Fruit fly (Drosophila melanogaster) whole organism, embryonic: ENCODE data around the gene CG13694.

Experiments used
- Atf3 ChIP-seq: fragments of 200-800 bp; sonication (Bioruptor generic); optimal IDR thresholded peaks from 3 replicates; lab custom pipeline; 2016; ENCODE audit warnings: missing biosample characterization, missing genetic modification characterization
- Atf6 ChIP-seq: fragments of 200-800 bp; sonication (Bioruptor generic); IDR thresholded peaks from 2 replicates; pipeline ENCODE4 v1.3.6; 2022; ENCODE audit warnings: missing biosample characterization, missing genetic modification characterization
- Awh ChIP-seq: fragments of 200-800 bp; sonication (Bioruptor generic); IDR thresholded peaks from 2 replicates; pipeline ENCODE4, ENCODE4 v1.3.6; 2022; ENCODE audit warnings: missing biosample characterization, missing genetic modification characterization
- CG10147 ChIP-seq: fragments of 200-800 bp; sonication (Bioruptor generic); optimal IDR thresholded peaks from 2 replicates; lab custom pipeline; 2019; ENCODE audit warnings: missing biosample characterization, mild to moderate bottlenecking, missing genetic modification characterization, moderate library complexity
- CG10209 ChIP-seq: fragments of 200-800 bp; sonication (Bioruptor generic); optimal IDR thresholded peaks from 3 replicates; lab custom pipeline; 2017; ENCODE audit warnings: missing biosample characterization, mild to moderate bottlenecking, missing genetic modification characterization, missing genetic modification reagents
- CG10959 ChIP-seq: fragments of 200-800 bp; sonication (Bioruptor generic); IDR thresholded peaks from 2 replicates; pipeline ENCODE4 v1.3.6; 2022; ENCODE audit warnings: missing biosample characterization, missing genetic modification characterization
- CG11504 ChIP-seq: fragments of 200-800 bp; sonication (Bioruptor generic); optimal IDR thresholded peaks from 3 replicates; lab custom pipeline; 2019; ENCODE audit warnings: missing biosample characterization, mild to moderate bottlenecking, missing genetic modification characterization, moderate library complexity
- CG12769 ChIP-seq: fragments of 200-800 bp; sonication (Bioruptor generic); optimal IDR thresholded peaks from 2 replicates; lab custom pipeline; 2019; ENCODE audit warnings: missing biosample characterization, mild to moderate bottlenecking, missing genetic modification characterization, moderate library complexity
- CG12942 ChIP-seq: fragments of 200-800 bp; sonication (Bioruptor generic); optimal IDR thresholded peaks from 3 replicates; lab custom pipeline; 2016; ENCODE audit warnings: missing biosample characterization, missing genetic modification characterization
- CG15269 ChIP-seq: fragments of 200-800 bp; sonication (Bioruptor generic); optimal IDR thresholded peaks from 2 replicates; lab custom pipeline; 2018; ENCODE audit warnings: missing biosample characterization, mild to moderate bottlenecking, missing genetic modification characterization, moderate library complexity
- CG16779 ChIP-seq: fragments of 200-800 bp; sonication (Bioruptor generic); IDR thresholded peaks from 2 replicates; pipeline ENCODE4 v1.3.6; 2022; ENCODE audit warnings: missing biosample characterization, missing genetic modification characterization
- CG16813 ChIP-seq: fragments of 200-800 bp; sonication (Bioruptor generic); IDR thresholded peaks from 3 replicates; pipeline ENCODE4 v1.3.6; 2022; ENCODE audit warnings: missing biosample characterization, missing genetic modification characterization; ENCODE audit not compliant: partially characterized antibody
- CG17568 ChIP-seq: fragments of 200-800 bp; sonication (Bioruptor generic); optimal IDR thresholded peaks from 2 replicates; lab custom pipeline; 2018; ENCODE audit warnings: missing biosample characterization, mild to moderate bottlenecking, missing genetic modification characterization, moderate library complexity
- CG17802 ChIP-seq: fragments of 200-800 bp; sonication (Bioruptor generic); optimal IDR thresholded peaks from 2 replicates; lab custom pipeline; 2018; ENCODE audit warnings: missing biosample characterization, mild to moderate bottlenecking, missing genetic modification characterization, moderate library complexity
- CG17829 ChIP-seq: fragments of 200-800 bp; optimal IDR thresholded peaks from 2 replicates; lab custom pipeline; 2019; ENCODE audit warnings: missing biosample characterization, mild to moderate bottlenecking, missing genetic modification characterization, moderate library complexity
- CG2202 ChIP-seq: fragments of 200-800 bp; sonication (Bioruptor generic); optimal IDR thresholded peaks from 2 replicates; lab custom pipeline; 2018; ENCODE audit warnings: missing biosample characterization, mild to moderate bottlenecking, missing genetic modification characterization
- CG3065 ChIP-seq: fragments of 200-800 bp; sonication (Bioruptor generic); optimal IDR thresholded peaks from 2 replicates; lab custom pipeline; 2016; ENCODE audit warnings: missing biosample characterization, missing genetic modification characterization
- CG31388 ChIP-seq: fragments of 200-800 bp; sonication (Bioruptor generic); optimal IDR thresholded peaks from 2 replicates; lab custom pipeline; 2016; ENCODE audit warnings: missing biosample characterization, missing genetic modification characterization
- CG32532 ChIP-seq: fragments of 200-800 bp; sonication (Bioruptor generic); IDR thresholded peaks from 2 replicates; pipeline ENCODE4 v1.3.6; 2022; ENCODE audit warnings: missing biosample characterization, missing genetic modification characterization
- CG33213 ChIP-seq: fragments of 200-800 bp; sonication (Bioruptor generic); optimal IDR thresholded peaks from 3 replicates; lab custom pipeline; 2016; ENCODE audit warnings: missing biosample characterization, missing genetic modification characterization
- CG3838 ChIP-seq: fragments of 200-800 bp; sonication (Bioruptor generic); optimal IDR thresholded peaks from 3 replicates; lab custom pipeline; 2016; ENCODE audit warnings: missing biosample characterization, missing genetic modification characterization
- CG7556 ChIP-seq: fragments of 200-800 bp; sonication (Bioruptor generic); optimal IDR thresholded peaks from 2 replicates; lab custom pipeline; 2017; ENCODE audit warnings: missing biosample characterization, mild to moderate bottlenecking, missing genetic modification characterization
- CG7839 ChIP-seq: fragments of 200-800 bp; sonication (Bioruptor generic); optimal IDR thresholded peaks from 3 replicates; lab custom pipeline; 2018; ENCODE audit warnings: missing biosample characterization, mild to moderate bottlenecking, missing genetic modification characterization, moderate library complexity
- CG7963 ChIP-seq: fragments of 200-800 bp; sonication (Bioruptor generic); IDR thresholded peaks from 3 replicates; pipeline ENCODE4 v1.3.6; 2022; ENCODE audit warnings: missing biosample characterization, missing genetic modification characterization; ENCODE audit not compliant: partially characterized antibody
- CG8281 ChIP-seq: fragments of 200-800 bp; sonication (Bioruptor generic); optimal IDR thresholded peaks from 2 replicates; lab custom pipeline; 2018; ENCODE audit warnings: missing biosample characterization, mild to moderate bottlenecking, missing genetic modification characterization, moderate library complexity
- ERR ChIP-seq: fragments of 200-800 bp; sonication (Bioruptor generic); optimal IDR thresholded peaks from 2 replicates; lab custom pipeline; 2016; ENCODE audit warnings: missing biosample characterization, missing genetic modification characterization
- Gug ChIP-seq: fragments of 200-800 bp; sonication (Bioruptor generic); IDR thresholded peaks from 4 replicates; pipeline ENCODE4 v1.3.6; 2022; ENCODE audit warnings: missing biosample characterization, missing genetic modification characterization
- Hey ChIP-seq: fragments of 200-800 bp; sonication (Bioruptor generic); optimal IDR thresholded peaks from 3 replicates; lab custom pipeline; 2018; ENCODE audit warnings: missing biosample characterization, mild to moderate bottlenecking, missing genetic modification characterization
- Jarid2 ChIP-seq: fragments of 200-800 bp; sonication (Bioruptor generic); optimal IDR thresholded peaks from 3 replicates; lab custom pipeline; 2017; ENCODE audit warnings: mild to moderate bottlenecking, missing biosample characterization, missing genetic modification reagents, missing genetic modification characterization
- MESR4 ChIP-seq: fragments of 200-800 bp; sonication (Bioruptor generic); optimal IDR thresholded peaks from 2 replicates; lab custom pipeline; 2018; ENCODE audit warnings: missing biosample characterization, mild to moderate bottlenecking, missing genetic modification characterization, moderate library complexity
- NFAT ChIP-seq: fragments of 200-800 bp; sonication (Bioruptor generic); IDR thresholded peaks from 2 replicates; pipeline ENCODE4 v1.3.6; 2022; ENCODE audit warnings: missing biosample characterization, missing genetic modification characterization
- NfI ChIP-seq: fragments of 200-800 bp; sonication (Bioruptor generic); optimal IDR thresholded peaks from 3 replicates; lab custom pipeline; 2018; ENCODE audit warnings: missing biosample characterization, mild to moderate bottlenecking, missing genetic modification characterization, moderate library complexity
- Sin3A ChIP-seq: fragments of >200 bp; optimal IDR thresholded peaks from 2 replicates; lab custom pipeline; 2018
- ash1 ChIP-seq: fragments of 200-800 bp; sonication (Bioruptor generic); optimal IDR thresholded peaks from 2 replicates; lab custom pipeline; 2018; ENCODE audit warnings: missing biosample characterization, mild to moderate bottlenecking, missing genetic modification characterization
- bcd ChIP-seq: fragments of 200-800 bp; sonication (Bioruptor generic); optimal IDR thresholded peaks from 2 replicates; lab custom pipeline; 2017; ENCODE audit warnings: missing biosample characterization, mild to moderate bottlenecking, missing genetic modification characterization
- bsh ChIP-seq, 2 experiments: fragments of 200-800 bp; sonication (Bioruptor generic); optimal IDR thresholded peaks; 2 replicates each; lab custom pipeline; 2017 to 2018; ENCODE audit warnings: mild to moderate bottlenecking in 2 of 2, missing biosample characterization in 2 of 2, missing genetic modification characterization in 2 of 2, moderate library complexity in 1 of 2
- btn ChIP-seq: fragments of 200-800 bp; sonication (Bioruptor generic); optimal IDR thresholded peaks from 2 replicates; lab custom pipeline; 2016; ENCODE audit warnings: missing biosample characterization, missing genetic modification characterization
- cas ChIP-seq: fragments of 200-800 bp; sonication (Bioruptor generic); IDR thresholded peaks from 2 replicates; pipeline ENCODE4 v1.3.6; 2022; ENCODE audit warnings: missing biosample characterization, missing genetic modification characterization
- cg ChIP-seq: fragments of 200-800 bp; sonication (Bioruptor generic); optimal IDR thresholded peaks from 3 replicates; lab custom pipeline; 2019; ENCODE audit warnings: missing biosample characterization, mild to moderate bottlenecking, missing genetic modification characterization, moderate library complexity
- ewg ChIP-seq: fragments of 200-800 bp; sonication (Bioruptor generic); optimal IDR thresholded peaks from 3 replicates; lab custom pipeline; 2017; ENCODE audit warnings: mild to moderate bottlenecking, missing biosample characterization, missing genetic modification reagents, missing genetic modification characterization
- fru ChIP-seq: fragments of >200 bp; optimal IDR thresholded peaks from 2 replicates; lab custom pipeline; 2017
- hkb ChIP-seq, 2 experiments: fragments of 200-800 bp in 1 of 2; fragments of >200 bp in 1 of 2; sonication (Bioruptor generic) in 1 of 2; IDR thresholded peaks in 1 of 2; optimal IDR thresholded peaks in 1 of 2; 2 replicates each; pipeline versions ENCODE4 v1.3.6 to Lab custom; 2017 to 2022; ENCODE audit warnings: missing biosample characterization in 1 of 2, missing genetic modification characterization in 1 of 2
- lilli ChIP-seq: fragments of 200-800 bp; sonication (Bioruptor generic); optimal IDR thresholded peaks from 3 replicates; lab custom pipeline; 2016; ENCODE audit warnings: missing biosample characterization, missing genetic modification characterization
- lmd ChIP-seq: fragments of 200-800 bp; sonication (Bioruptor generic); IDR thresholded peaks from 2 replicates; pipeline ENCODE4 v1.3.6; 2022; ENCODE audit warnings: missing biosample characterization, missing genetic modification characterization
- onecut ChIP-seq: fragments of 200-800 bp; sonication (Bioruptor generic); IDR thresholded peaks from 2 replicates; pipeline ENCODE4 v1.3.6; 2022; ENCODE audit warnings: missing biosample characterization, missing genetic modification characterization
- pum ChIP-seq: fragments of 200-800 bp; sonication (Bioruptor generic); optimal IDR thresholded peaks from 2 replicates; lab custom pipeline; 2016; ENCODE audit warnings: missing biosample characterization, missing genetic modification characterization
- repo ChIP-seq: fragments of 200-800 bp; sonication (Bioruptor generic); optimal IDR thresholded peaks from 2 replicates; lab custom pipeline; 2016; ENCODE audit warnings: missing biosample characterization, missing genetic modification characterization
- rib ChIP-seq: fragments of 200-800 bp; sonication (Bioruptor generic); IDR thresholded peaks from 2 replicates; pipeline ENCODE4 v1.3.6; 2022; ENCODE audit warnings: missing biosample characterization, missing genetic modification characterization
- tio ChIP-seq: fragments of 200-800 bp; sonication (Bioruptor generic); optimal IDR thresholded peaks from 2 replicates; lab custom pipeline; 2017; ENCODE audit warnings: missing biosample characterization, missing genetic modification characterization, inconsistent platforms
- vnd ChIP-seq: fragments of 200-800 bp; sonication (Bioruptor generic); IDR thresholded peaks from 3 replicates; pipeline ENCODE4 v1.3.6; 2022; ENCODE audit warnings: missing biosample characterization, missing genetic modification characterization; ENCODE audit not compliant: partially characterized antibody

The CG13694 gene

dm6 chr2L:161453-162175, 45.3 kb upstream of the CG13694 start (continued):
- TF ChIP-seq CG12942 (peak; percentile 1), Atf6 (GFP tag; lab: Robert Waterston, UW) (no peak), Hey (tag; lab: Kevin White, UChicago) (peak; percentile 63), CG15269 (no peak), CG3838 (GFP tag; lab: Kevin White, UChicago) (no peak), ewg (no peak), CG17802 (no peak), Jarid2 (no peak), onecut (peak; percentile 82), repo (GFP tag; lab: Kevin White, UChicago) (no peak), CG7839 (tag; lab: Kevin White, UChicago) (no peak), Gug (GFP tag; lab: Robert Waterston, UW) (no peak), CG16813 (no peak), bcd (no peak), CG32532 (GFP tag; lab: Robert Waterston, UW) (no peak), CG10959 (GFP tag; lab: Robert Waterston, UW) (no peak), MESR4 (no peak), pum (GFP tag; lab: Kevin White, UChicago) (no peak), CG33213 (no peak), ash1 (GFP tag; lab: Kevin White, UChicago) (peak; percentile 26), hkb (optimal IDR thresholded peaks at IDR 0.05; lab: Kevin White, UChicago) (no peak), hkb (GFP tag; IDR thresholded peaks at IDR 0.05; lab: Robert Waterston, UW) (no peak), Awh (GFP tag; lab: Robert Waterston, UW) (no peak), cas (GFP tag; lab: Robert Waterston, UW) (no peak), CG17568 (no peak), CG7556 (GFP tag; lab: Kevin White, UChicago) (no peak), ERR (no peak), CG7963 (GFP tag; lab: Robert Waterston, UW) (no peak), NfI (GFP tag; lab: Kevin White, UChicago) (peak; percentile 6), CG31388 (GFP tag; lab: Kevin White, UChicago) (no peak), lmd (GFP tag; lab: Robert Waterston, UW) (no peak), bsh (GFP tag; optimal IDR thresholded peaks at IDR 0.05; lab: Kevin White, UChicago) (peak in 1 of 2 experiments; percentile 8), CG16779 (no peak), CG12769 (tag; lab: Kevin White, UChicago) (peak; percentile 82), tio (GFP tag; lab: Kevin White, UChicago) (no peak), CG10147 (GFP tag; lab: Kevin White, UChicago) (peak; percentile 26), cg (GFP tag; lab: Kevin White, UChicago) (peak; percentile 94), CG2202 (tag; lab: Kevin White, UChicago) (no peak), btn (GFP tag; lab: Kevin White, UChicago) (no peak), fru (lab: Kevin White, UChicago) (no peak), lilli (GFP tag; lab: Kevin White, UChicago) (no peak), CG17829 (no peak), CG10209 (no peak), vnd (GFP tag; lab: Robert Waterston, UW) (no peak), CG11504 (no peak), Sin3A (lab: Kevin White, UChicago) (no peak), CG8281 (tag; lab: Kevin White, UChicago) (no peak), Atf3 (GFP tag; lab: Kevin White, UChicago) (no peak), rib (GFP tag; lab: Robert Waterston, UW) (no peak), NFAT (no peak), CG3065 (GFP tag; lab: Kevin White, UChicago) (no peak)
